Worm (Caenorhabditis elegans) whole organism, L1 larva: Measurements from ENCODE around the gene F01G10.6.

Experiments used
- C16A3.4 ChIP-seq: fragments of 150-350 bp; optimal IDR thresholded peaks from 2 replicates; lab custom pipeline; 2014; ENCODE audit warnings: missing biosample characterization, missing genetic modification characterization
- blmp-1 ChIP-seq: fragments of 150-350 bp; optimal IDR thresholded peaks from 2 replicates; lab custom pipeline; 2014; ENCODE audit warnings: missing biosample characterization, missing genetic modification characterization
- ceh-88 ChIP-seq: fragments of 200-800 bp; sonication (Bioruptor generic); IDR thresholded peaks from 2 replicates; pipeline ENCODE4 v1.3.6; 2022; ENCODE audit warnings: missing genetic modification characterization, missing compliant biosample characterization
- ceh-90 ChIP-seq: sonication (generic microtip); optimal IDR thresholded peaks from 2 replicates; lab custom pipeline; 2016; ENCODE audit warnings: missing genetic modification characterization, missing compliant biosample characterization
- dpl-1 ChIP-seq, 3 experiments: fragments of 150-350 bp in 2 of 3; sonication (generic microtip) in 1 of 3; optimal IDR thresholded peaks; 2 replicates each; lab custom pipeline; 2014 to 2017; ENCODE audit warnings: missing biosample characterization in 3 of 3, missing genetic modification characterization in 3 of 3, missing genetic modification reagents in 3 of 3
- dsc-1 ChIP-seq: sonication (generic microtip); optimal IDR thresholded peaks from 2 replicates; lab custom pipeline; 2016; ENCODE audit warnings: mild to moderate bottlenecking, missing genetic modification characterization, missing compliant biosample characterization
- efl-1 ChIP-seq, 4 experiments: fragments of 150-350 bp; optimal IDR thresholded peaks in 3 of 4; peaks in 1 of 4; 1 replicate in 1 of 4; 2 replicates in 3 of 4; lab custom pipeline; 2014; ENCODE audit warnings: missing biosample characterization in 2 of 4, missing genetic modification characterization in 2 of 4, missing genetic modification reagents in 2 of 4
- elt-2 ChIP-seq: sonication (generic microtip); optimal IDR thresholded peaks from 2 replicates; lab custom pipeline; 2016; ENCODE audit warnings: missing genetic modification characterization, mild to moderate bottlenecking, inconsistent platforms, missing compliant biosample characterization, missing genetic modification reagents
- elt-3 ChIP-seq, 6 experiments: fragments of 150-350 bp in 1 of 6; sonication (generic microtip); optimal IDR thresholded peaks; 2 replicates each; lab custom pipeline; 2017 to 2018; ENCODE audit warnings: missing biosample characterization in 6 of 6, missing genetic modification characterization in 6 of 6, inconsistent platforms in 1 of 6
- fos-1 ChIP-seq: fragments of 150-350 bp; optimal IDR thresholded peaks from 2 replicates; lab custom pipeline; 2014; ENCODE audit warnings: missing biosample characterization, missing genetic modification characterization
- grh-1 ChIP-seq: fragments of 200-800 bp; sonication (Bioruptor generic); IDR thresholded peaks from 2 replicates; pipeline ENCODE4 v1.3.6; 2022; ENCODE audit warnings: missing genetic modification reagents, missing genetic modification characterization, missing compliant biosample characterization
- hpl-2 ChIP-seq: fragments of 150-350 bp; optimal IDR thresholded peaks from 2 replicates; lab custom pipeline; 2014; ENCODE audit warnings: missing biosample characterization, missing genetic modification reagents, missing genetic modification characterization
- irx-1 ChIP-seq: sonication (generic microtip); optimal IDR thresholded peaks from 2 replicates; lab custom pipeline; 2016; ENCODE audit warnings: missing genetic modification characterization, missing compliant biosample characterization
- lin-14 ChIP-seq: fragments of 200-800 bp; sonication (Bioruptor generic); optimal IDR thresholded peaks from 2 replicates; lab custom pipeline; 2018; ENCODE audit warnings: mild to moderate bottlenecking, missing genetic modification characterization, moderate library complexity, missing compliant biosample characterization
- lin-15B ChIP-seq: fragments of 150-350 bp; sonication (generic microtip); optimal IDR thresholded peaks from 3 replicates; lab custom pipeline; 2014; ENCODE audit warnings: missing biosample characterization, missing genetic modification characterization
- lsy-2 ChIP-seq, 2 experiments: fragments of 150-350 bp; optimal IDR thresholded peaks; 2 replicates each; lab custom pipeline; 2014; ENCODE audit warnings: missing biosample characterization in 2 of 2, missing genetic modification characterization in 2 of 2
- mdl-1 ChIP-seq, 2 experiments: fragments of 150-350 bp; optimal IDR thresholded peaks; 2 replicates each; lab custom pipeline; 2014 to 2017; ENCODE audit warnings: missing biosample characterization in 2 of 2, missing genetic modification characterization in 2 of 2, inconsistent platforms in 1 of 2
- mep-1 ChIP-seq: fragments of 150-350 bp; optimal IDR thresholded peaks from 2 replicates; lab custom pipeline; 2014; ENCODE audit warnings: missing biosample characterization, missing genetic modification characterization
- nhr-19 ChIP-seq: fragments of 200-800 bp; sonication (Bioruptor generic); conservative IDR thresholded peaks from 2 replicates; pipeline ENCODE4 v1.3.6; 2022; ENCODE audit warnings: missing genetic modification characterization, missing compliant biosample characterization
- nhr-76 ChIP-seq: sonication (generic microtip); optimal IDR thresholded peaks from 2 replicates; lab custom pipeline; 2017; ENCODE audit warnings: missing biosample characterization, missing genetic modification characterization
- nhr-84 ChIP-seq: sonication (generic microtip); optimal IDR thresholded peaks from 2 replicates; lab custom pipeline; 2017; ENCODE audit warnings: missing biosample characterization, missing genetic modification characterization
- nhr-85 ChIP-seq: sonication (generic microtip); peaks from one replicate; lab custom pipeline; 2016; ENCODE audit warnings: missing genetic modification characterization, inconsistent platforms, missing compliant biosample characterization
- pag-3 ChIP-seq: sonication (generic microtip); optimal IDR thresholded peaks from 2 replicates; lab custom pipeline; 2017; ENCODE audit warnings: missing genetic modification characterization, mild to moderate bottlenecking, missing compliant biosample characterization, antibody characterized with exemption, borderline replicate concordance; ENCODE audit not compliant: insufficient read depth
- pax-3 ChIP-seq: fragments of 200-800 bp; sonication (Bioruptor generic); optimal IDR thresholded peaks from 2 replicates; lab custom pipeline; 2018; ENCODE audit warnings: mild to moderate bottlenecking, missing genetic modification characterization, moderate library complexity, missing compliant biosample characterization
- snu-23 ChIP-seq: sonication (generic microtip); optimal IDR thresholded peaks from 2 replicates; lab custom pipeline; 2016; ENCODE audit warnings: missing genetic modification characterization, missing compliant biosample characterization
- sup-37 ChIP-seq: fragments of 200-800 bp; sonication (Bioruptor generic); optimal IDR thresholded peaks from 2 replicates; lab custom pipeline; 2018; ENCODE audit warnings: mild to moderate bottlenecking, missing genetic modification characterization, missing compliant biosample characterization
- unc-130 ChIP-seq: fragments of 150-350 bp; optimal IDR thresholded peaks from 2 replicates; lab custom pipeline; 2017; ENCODE audit warnings: missing biosample characterization, missing genetic modification characterization, inconsistent platforms
- unc-98 ChIP-seq: fragments of 200-800 bp; sonication (Bioruptor generic); IDR thresholded peaks from 2 replicates; pipeline ENCODE4 v1.3.6; 2022; ENCODE audit warnings: missing genetic modification characterization, missing compliant biosample characterization
- zip-4 ChIP-seq: fragments of 200-800 bp; sonication (Bioruptor generic); optimal IDR thresholded peaks from 2 replicates; lab custom pipeline; 2018; ENCODE audit warnings: mild to moderate bottlenecking, missing genetic modification characterization, moderate library complexity, missing compliant biosample characterization
- ztf-4 ChIP-seq: fragments of 150-350 bp; optimal IDR thresholded peaks from 2 replicates; lab custom pipeline; 2014; ENCODE audit warnings: missing biosample characterization, missing genetic modification characterization

F01G10.6 gene

DNA sequence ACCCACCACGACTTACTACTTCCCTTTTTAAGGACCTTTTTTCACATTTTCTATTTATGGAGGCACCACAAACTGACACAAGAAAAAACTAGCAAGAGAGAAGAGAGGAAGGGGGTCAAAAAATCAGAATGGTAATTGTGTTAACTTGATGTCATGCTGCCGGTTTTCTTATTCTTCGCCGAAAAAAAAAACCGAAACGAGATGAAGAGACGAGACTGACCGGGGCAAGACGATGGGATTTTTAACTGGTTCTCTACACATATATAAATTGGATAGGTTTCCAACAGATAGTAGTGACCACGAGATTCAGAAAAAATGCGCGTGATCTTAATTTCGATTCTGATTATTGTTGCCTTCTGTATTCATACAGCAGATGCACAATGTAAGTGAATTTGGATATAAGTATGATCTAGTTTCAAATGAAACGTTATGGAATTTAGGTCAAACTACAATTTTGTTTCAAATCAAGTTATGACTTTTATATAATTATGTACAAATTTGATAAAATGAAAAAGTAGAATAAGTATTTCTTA is 46.4 kb upstream of the F01G10.6 start, which contains the start of gene Y43C5A.3 (continued):
- TF ChIP-seq C16A3.4 (no peak), ceh-90 (tag; lab: Kevin White, UChicago) (no peak), sup-37 (GFP tag; lab: Kevin White, UChicago) (no peak)

DNA sequence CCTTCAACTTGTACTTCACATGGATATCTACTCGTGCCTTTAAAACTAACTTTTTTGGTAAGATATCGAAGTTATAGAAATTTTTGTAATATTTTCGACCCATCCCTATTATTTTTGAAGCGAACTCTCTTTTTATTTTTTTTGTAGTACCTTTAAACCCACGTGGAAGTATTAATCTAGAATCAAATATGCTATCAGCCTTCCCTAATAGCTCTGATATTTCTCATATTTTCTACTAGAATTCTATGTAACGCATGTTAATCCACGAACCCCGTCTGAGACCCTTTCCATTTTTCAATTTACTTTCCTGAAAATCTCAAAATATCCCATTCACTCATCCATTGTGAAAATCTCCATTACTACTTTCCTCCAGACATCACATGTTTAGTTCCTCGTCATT is 45.9 kb upstream of the F01G10.6 start:
- TF ChIP-seq irx-1 (no peak), hpl-2 (GFP tag; lab: Kevin White, UChicago) (no peak), fos-1 (tag; lab: Kevin White, UChicago) (no peak), nhr-84 (tag; lab: Kevin White, UChicago) (no peak), snu-23 (GFP tag; lab: Kevin White, UChicago) (no peak)

DNA sequence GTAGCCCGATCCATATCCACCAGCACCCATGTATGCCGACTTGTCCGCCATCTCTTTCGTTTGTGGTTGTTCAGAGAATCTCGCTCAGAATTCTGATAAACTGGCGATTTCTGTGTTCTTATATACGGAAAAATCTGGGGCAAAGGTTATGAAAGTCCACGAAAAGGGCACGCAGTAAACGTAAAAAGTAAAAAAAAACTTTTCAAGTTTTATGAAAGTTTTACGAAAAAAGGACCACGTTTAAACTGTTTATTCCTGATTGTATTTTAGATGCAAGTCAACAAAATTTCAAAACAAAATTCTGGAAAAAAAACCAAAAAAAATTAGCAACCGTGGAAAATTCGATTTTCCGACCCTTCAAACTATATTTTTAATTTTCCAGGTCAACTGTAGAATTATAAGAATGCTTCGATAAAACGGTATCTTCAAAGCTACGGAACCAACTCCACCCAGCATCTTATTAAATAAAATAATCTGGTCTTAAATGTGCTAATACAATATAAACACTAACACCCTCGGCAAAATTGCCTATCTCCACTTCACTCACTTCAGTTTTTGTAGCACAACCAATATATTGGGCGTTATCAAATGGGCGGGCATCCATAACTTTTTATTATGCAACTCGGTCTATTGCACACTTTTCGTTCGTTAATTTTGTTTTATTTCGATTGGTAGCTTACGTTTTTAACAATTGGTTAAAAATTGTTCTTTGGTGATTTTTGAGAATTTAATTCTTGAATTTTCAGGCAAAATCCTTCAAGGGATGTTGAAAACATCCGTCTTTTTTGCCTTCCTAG is 41.9 kb upstream of the F01G10.6 start, which contains the start of the genes nspd-7 and Y43C5A.2:
nspd-7 (minus strand) TSS at position 51 of the 797 bp plus-strand sequence.
Y43C5A.2 (plus strand) TSS at position 747 of the 797 bp plus-strand sequence.
- no peak for TF ChIP-seq ztf-4 (tag; lab: Kevin White, UChicago)
- peak; percentile 69 for TF ChIP-seq elt-2
- no peak for TF ChIP-seq ceh-90 (tag; lab: Kevin White, UChicago)
- TF ChIP-seq efl-1 (optimal IDR thresholded peaks at IDR 0.05; lab: Kevin White, UChicago) = no peak
- TF ChIP-seq efl-1 (GFP tag; optimal IDR thresholded peaks at IDR 0.05 in 1 of 2; lab: Kevin White, UChicago) = peak in 1 of 2 experiments; percentile 24

DNA sequence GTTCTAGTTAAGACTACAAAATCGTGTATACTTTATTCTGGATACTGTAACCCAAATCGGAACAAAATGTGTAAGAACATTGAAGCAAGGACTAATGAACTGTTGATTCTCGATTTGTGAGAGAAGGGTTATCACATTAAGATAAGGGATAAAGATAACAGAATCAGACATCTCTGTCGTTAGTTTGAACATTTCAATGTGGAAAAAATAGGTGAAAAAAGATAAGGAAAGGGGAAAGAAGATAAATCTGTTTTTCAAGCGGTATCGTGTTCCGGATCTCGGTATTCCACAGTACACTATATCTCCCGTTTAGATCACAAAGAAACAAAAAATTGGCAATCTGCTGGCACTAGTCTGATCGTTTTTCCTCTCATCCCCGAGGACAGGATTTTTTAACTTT is 33.6 kb upstream of the F01G10.6 start:
- TF ChIP-seq nhr-85 (tag; lab: Kevin White, UChicago) (peak; percentile 79), hpl-2 (GFP tag; lab: Kevin White, UChicago) (no peak), blmp-1 (tag; lab: Kevin White, UChicago) (peak; percentile 79), unc-130 (tag; lab: Kevin White, UChicago) (no peak), nhr-19 (no peak), lsy-2 (tag; optimal IDR thresholded peaks at IDR 0.05; lab: Kevin White, UChicago) (peak in 1 of 2 experiments; percentile 19), lin-14 (GFP tag; lab: Kevin White, UChicago) (peak; percentile 49), elt-3 (tag; optimal IDR thresholded peaks at IDR 0.05; lab: Kevin White, UChicago) (peak in 4 of 6 experiments; percentile 64 to 94 (median 82))

DNA sequence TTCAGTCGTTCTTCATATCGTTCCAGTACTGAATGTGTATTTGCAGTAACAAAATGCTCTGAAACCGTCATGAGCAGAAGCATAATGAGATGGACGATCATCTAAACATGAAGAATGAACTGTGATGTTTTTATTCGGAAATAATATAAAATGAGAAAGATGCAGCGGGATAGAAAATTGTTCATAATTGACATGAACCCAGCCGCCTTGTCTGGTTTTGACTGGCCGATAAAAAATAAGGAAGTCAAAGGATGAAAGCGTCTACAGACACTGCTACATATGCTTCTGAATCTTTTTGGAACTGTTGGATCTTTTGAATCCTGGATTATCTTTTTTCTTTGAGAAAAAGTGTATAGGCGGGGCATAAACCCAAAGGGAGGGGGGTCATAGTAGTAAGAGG is 32.1 kb upstream of the F01G10.6 start, which contains the start of gene F01G10.9:
F01G10.9 (minus strand) TSS at position 101 of the 400 bp plus-strand sequence.
- TF ChIP-seq blmp-1 (tag; lab: Kevin White, UChicago) (peak; percentile 24), efl-1 (optimal IDR thresholded peaks at IDR 0.05; lab: Kevin White, UChicago) (no peak), efl-1 (GFP tag; optimal IDR thresholded peaks at IDR 0.05 in 1 of 2; lab: Kevin White, UChicago) (peak in 1 of 2 experiments; percentile 19), mdl-1 (tag; optimal IDR thresholded peaks at IDR 0.05; lab: Kevin White, UChicago) (no peak)

DNA sequence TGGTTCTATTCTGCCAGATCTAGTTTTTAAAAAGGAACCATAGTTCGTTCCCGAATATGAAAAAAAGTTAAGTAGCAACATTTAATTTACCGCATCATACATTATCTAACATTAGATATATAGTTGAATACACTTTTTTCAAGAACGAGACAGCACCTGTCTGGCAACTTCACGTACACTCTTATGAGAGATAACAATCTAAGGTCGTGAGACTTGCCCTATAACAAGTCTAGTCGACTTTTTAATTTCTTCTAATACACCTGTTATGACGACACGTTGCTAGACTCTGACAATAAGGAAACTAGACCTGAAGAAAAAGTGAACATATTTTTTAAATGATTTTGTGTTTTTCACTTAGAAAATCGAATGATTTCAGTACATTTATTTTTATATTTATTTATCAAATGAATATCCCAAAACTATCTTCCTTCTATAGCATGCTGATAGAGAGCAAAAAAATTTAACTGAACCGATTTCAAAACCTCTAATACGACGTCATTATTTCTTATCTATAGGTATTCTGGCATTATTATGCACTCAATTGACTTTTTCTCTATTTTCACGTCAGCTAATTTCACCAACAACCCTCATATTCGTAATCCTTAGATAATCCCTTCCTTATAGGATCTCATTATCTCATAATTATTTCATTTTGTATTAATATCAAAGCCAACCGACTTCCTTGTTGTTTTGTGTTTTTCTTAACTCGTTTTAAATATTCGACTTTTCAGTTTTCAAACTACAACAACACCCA is 25.6 kb upstream of the F01G10.6 start:
- TF ChIP-seq mep-1 (no peak), pax-3 (tag; lab: Kevin White, UChicago) (peak; percentile 60), nhr-19 (no peak), zip-4 (GFP tag; lab: Kevin White, UChicago) (no peak), dsc-1 (tag; lab: Kevin White, UChicago) (peak; percentile 98), ceh-90 (tag; lab: Kevin White, UChicago) (no peak), pag-3 (tag; lab: Kevin White, UChicago) (no peak), lsy-2 (tag; optimal IDR thresholded peaks at IDR 0.05; lab: Kevin White, UChicago) (no peak), sup-37 (GFP tag; lab: Kevin White, UChicago) (no peak), efl-1 (optimal IDR thresholded peaks at IDR 0.05; lab: Kevin White, UChicago) (no peak), efl-1 (GFP tag; optimal IDR thresholded peaks at IDR 0.05 in 1 of 2; lab: Kevin White, UChicago) (peak in 1 of 2 experiments; percentile 77), dpl-1 (GFP tag; optimal IDR thresholded peaks at IDR 0.05; lab: Kevin White, UChicago) (no peak), unc-98 (GFP tag; lab: Robert Waterston, UW) (no peak), lin-15B (peak; percentile 11), blmp-1 (tag; lab: Kevin White, UChicago) (no peak), nhr-76 (tag; lab: Kevin White, UChicago) (no peak), ceh-88 (GFP tag; lab: Robert Waterston, UW) (0 out of 2 replicates have a peak, but pooled peaks have one; percentile 6), grh-1 (GFP tag; lab: Robert Waterston, UW) (no peak)
